Worm (Caenorhabditis elegans) whole organism, early embryonic: ENCODE results near the gene sra-1.

Experiments
- aly-1 ChIP-seq: sonication (generic microtip); optimal IDR thresholded peaks from 2 replicates; lab custom pipeline; 2016; ENCODE audit warnings: missing genetic modification characterization, missing compliant biosample characterization
- ama-1 ChIP-seq: fragments of 150-350 bp; optimal IDR thresholded peaks from 2 replicates; lab custom pipeline; 2014
- ceh-13 ChIP-seq: fragments of 200-800 bp; sonication (Bioruptor generic); optimal IDR thresholded peaks from 2 replicates; lab custom pipeline; 2018; ENCODE audit warnings: mild to moderate bottlenecking, missing genetic modification characterization, missing compliant biosample characterization
- ets-7 ChIP-seq: sonication (generic microtip); optimal IDR thresholded peaks from 2 replicates; lab custom pipeline; 2016; ENCODE audit warnings: missing genotype, missing genetic modification characterization, missing compliant biosample characterization
- flt-1 ChIP-seq: fragments of 200-800 bp; sonication (Bioruptor generic); IDR thresholded peaks from 2 replicates; pipeline ENCODE4 v1.3.6; 2022; ENCODE audit warnings: missing genetic modification characterization, missing compliant biosample characterization
- hmbx-1 ChIP-seq: sonication (generic microtip); optimal IDR thresholded peaks from 2 replicates; lab custom pipeline; 2016; ENCODE audit warnings: mild to moderate bottlenecking, missing genetic modification characterization, missing compliant biosample characterization
- hmg-4 ChIP-seq: fragments of 200-800 bp; sonication (Bioruptor generic); optimal IDR thresholded peaks from 2 replicates; lab custom pipeline; 2018; ENCODE audit warnings: mild to moderate bottlenecking, missing genetic modification characterization, missing compliant biosample characterization
- sea-1 ChIP-seq: fragments of 200-800 bp; sonication (Bioruptor generic); conservative IDR thresholded peaks from 2 replicates; pipeline ENCODE4 v1.3.6; 2022; ENCODE audit warnings: missing genetic modification characterization, missing compliant biosample characterization
- tbx-11 ChIP-seq: fragments of 200-800 bp; sonication (Bioruptor generic); IDR thresholded peaks from 2 replicates; pipeline ENCODE4 v1.3.6; 2022; ENCODE audit warnings: missing genetic modification characterization, missing compliant biosample characterization

- TF ChIP-seq tbx-11 (no peak), hmg-4 (no peak), aly-1 (tag; lab: Kevin White, UChicago) (no peak), hmbx-1 (tag; lab: Kevin White, UChicago) (no peak), ama-1 (lab: Kevin White, UChicago) (no peak), sea-1 (GFP tag; lab: Robert Waterston, UW) (no peak), flt-1 (GFP tag; lab: Robert Waterston, UW) (no peak), ceh-13 (GFP tag; lab: Kevin White, UChicago) (no peak), ets-7 (tag; lab: Kevin White, UChicago) (no peak)
Measured at ce11 chrII:9550718-9551117, 29.2 kb upstream of the sra-1 start, which contains the start of gene sra-6.
